Worm (Caenorhabditis elegans) whole organism, L2 larva: ENCODE data around the gene C51E3.10.

Experiments
- ama-1 ChIP-seq: fragments of 150-350 bp; optimal IDR thresholded peaks from 2 replicates; lab custom pipeline; 2018; ENCODE audit warnings: inconsistent platforms
- elt-1 ChIP-seq: fragments of 150-350 bp; optimal IDR thresholded peaks from 2 replicates; lab custom pipeline; 2014; ENCODE audit warnings: missing biosample characterization, missing genetic modification characterization

ce11 chrV:10198386-10198785 lies 37.5 kb upstream of the C51E3.10 start, which contains the start of gene ZK856.6:
- no peak for TF ChIP-seq elt-1
- no peak for TF ChIP-seq ama-1 (lab: Kevin White, UChicago)
